Worm (Caenorhabditis elegans) whole organism, L1 larva: ENCODE measurements around the gene acox-1.6.

ENCODE experiments used
- C04F5.9 ChIP-seq: sonication (generic microtip); optimal IDR thresholded peaks from 2 replicates; lab custom pipeline; 2016; ENCODE audit warnings: missing genetic modification characterization, missing compliant biosample characterization
- Y116A8C.19 ChIP-seq: sonication (generic microtip); optimal IDR thresholded peaks from 2 replicates; lab custom pipeline; 2016; ENCODE audit warnings: missing compliant biosample characterization, missing genetic modification characterization, borderline replicate concordance
- alr-1 ChIP-seq: fragments of 200-800 bp; sonication (Bioruptor generic); optimal IDR thresholded peaks from 2 replicates; lab custom pipeline; 2018; ENCODE audit warnings: borderline replicate concordance, mild to moderate bottlenecking, missing genetic modification characterization, missing compliant biosample characterization
- ama-1 ChIP-seq: fragments of 150-350 bp; optimal IDR thresholded peaks from 2 replicates; lab custom pipeline; 2014
- blmp-1 ChIP-seq: fragments of 150-350 bp; optimal IDR thresholded peaks from 2 replicates; lab custom pipeline; 2014; ENCODE audit warnings: missing biosample characterization, missing genetic modification characterization
- ceh-63 ChIP-seq: fragments of 200-800 bp; sonication (Bioruptor generic); optimal IDR thresholded peaks from 2 replicates; lab custom pipeline; 2018; ENCODE audit warnings: mild to moderate bottlenecking, missing genetic modification characterization, missing compliant biosample characterization
- ceh-8 ChIP-seq: fragments of 200-800 bp; sonication (Bioruptor generic); optimal IDR thresholded peaks from 2 replicates; lab custom pipeline; 2018; ENCODE audit warnings: mild to moderate bottlenecking, missing genetic modification characterization, moderate library complexity, missing compliant biosample characterization
- ceh-82 ChIP-seq, 3 experiments: fragments of 150-350 bp in 1 of 3; sonication (generic microtip) in 2 of 3; optimal IDR thresholded peaks; 2 replicates each; lab custom pipeline; 2014 to 2017; ENCODE audit warnings: missing biosample characterization in 3 of 3, missing genetic modification characterization in 3 of 3
- dpl-1 ChIP-seq, 3 experiments: fragments of 150-350 bp in 2 of 3; sonication (generic microtip) in 1 of 3; optimal IDR thresholded peaks; 2 replicates each; lab custom pipeline; 2014 to 2017; ENCODE audit warnings: missing biosample characterization in 3 of 3, missing genetic modification characterization in 3 of 3, missing genetic modification reagents in 3 of 3
- efl-3 ChIP-seq: fragments of 200-800 bp; sonication (Bioruptor generic); optimal IDR thresholded peaks from 2 replicates; lab custom pipeline; 2018; ENCODE audit warnings: mild to moderate bottlenecking, missing genetic modification characterization, missing compliant biosample characterization
- egl-13 ChIP-seq: sonication (generic microtip); optimal IDR thresholded peaks from 2 replicates; lab custom pipeline; 2016; ENCODE audit warnings: missing genotype, missing genetic modification reagents, missing genetic modification characterization, missing compliant biosample characterization
- egl-27 ChIP-seq, 2 experiments: fragments of 150-350 bp in 1 of 2; sonication (generic microtip); optimal IDR thresholded peaks; 3 replicates each; lab custom pipeline; 2017 to 2018; ENCODE audit warnings: missing biosample characterization in 2 of 2, missing genetic modification characterization in 2 of 2, missing genetic modification reagents in 2 of 2
- elt-2 ChIP-seq: sonication (generic microtip); optimal IDR thresholded peaks from 2 replicates; lab custom pipeline; 2016; ENCODE audit warnings: missing genetic modification characterization, mild to moderate bottlenecking, inconsistent platforms, missing compliant biosample characterization, missing genetic modification reagents
- ets-5 ChIP-seq: fragments of 200-800 bp; sonication (Bioruptor generic); IDR thresholded peaks from 2 replicates; pipeline ENCODE4 v1.3.6; 2022; ENCODE audit warnings: missing genetic modification characterization, missing compliant biosample characterization
- fkh-10 ChIP-seq: sonication (generic microtip); optimal IDR thresholded peaks from 2 replicates; lab custom pipeline; 2017; ENCODE audit warnings: missing biosample characterization, missing genetic modification reagents, missing genetic modification characterization
- fos-1 ChIP-seq: fragments of 150-350 bp; optimal IDR thresholded peaks from 2 replicates; lab custom pipeline; 2014; ENCODE audit warnings: missing biosample characterization, missing genetic modification characterization
- grh-1 ChIP-seq: fragments of 200-800 bp; sonication (Bioruptor generic); IDR thresholded peaks from 2 replicates; pipeline ENCODE4 v1.3.6; 2022; ENCODE audit warnings: missing genetic modification reagents, missing genetic modification characterization, missing compliant biosample characterization
- hlh-4 ChIP-seq: sonication (generic microtip); optimal IDR thresholded peaks from 2 replicates; lab custom pipeline; 2016; ENCODE audit warnings: mild to moderate bottlenecking, missing genetic modification characterization, missing compliant biosample characterization
- isw-1 ChIP-seq: fragments of 200-800 bp; sonication (Bioruptor generic); IDR thresholded peaks from 2 replicates; pipeline ENCODE4 v1.3.6; 2022; ENCODE audit warnings: missing genetic modification characterization, missing compliant biosample characterization
- lin-14 ChIP-seq: fragments of 200-800 bp; sonication (Bioruptor generic); optimal IDR thresholded peaks from 2 replicates; lab custom pipeline; 2018; ENCODE audit warnings: mild to moderate bottlenecking, missing genetic modification characterization, moderate library complexity, missing compliant biosample characterization
- lin-15B ChIP-seq: fragments of 150-350 bp; sonication (generic microtip); optimal IDR thresholded peaks from 3 replicates; lab custom pipeline; 2014; ENCODE audit warnings: missing biosample characterization, missing genetic modification characterization
- lin-35 ChIP-seq, 2 experiments: fragments of 150-350 bp; optimal IDR thresholded peaks; 2 replicates each; lab custom pipeline; 2014; ENCODE audit warnings: missing biosample characterization in 2 of 2, missing genetic modification characterization in 2 of 2, missing genetic modification reagents in 2 of 2
- lin-39 ChIP-seq: fragments of 150-350 bp; optimal IDR thresholded peaks from 2 replicates; lab custom pipeline; 2014; ENCODE audit warnings: missing biosample characterization, missing genetic modification reagents, missing genetic modification characterization
- lir-3 ChIP-seq: sonication (generic microtip); optimal IDR thresholded peaks from 2 replicates; lab custom pipeline; 2016; ENCODE audit warnings: mild to moderate bottlenecking, missing genetic modification characterization, moderate library complexity, missing compliant biosample characterization; ENCODE audit not compliant: poor library complexity
- lsy-2 ChIP-seq, 2 experiments: fragments of 150-350 bp; optimal IDR thresholded peaks; 2 replicates each; lab custom pipeline; 2014; ENCODE audit warnings: missing biosample characterization in 2 of 2, missing genetic modification characterization in 2 of 2
- mab-9 ChIP-seq: fragments of 200-800 bp; sonication (Bioruptor generic); IDR thresholded peaks from 2 replicates; pipeline ENCODE4 v1.3.6; 2022; ENCODE audit warnings: missing genetic modification reagents, missing genetic modification characterization, missing compliant biosample characterization
- mdl-1 ChIP-seq, 2 experiments: fragments of 150-350 bp; optimal IDR thresholded peaks; 2 replicates each; lab custom pipeline; 2014 to 2017; ENCODE audit warnings: missing biosample characterization in 2 of 2, missing genetic modification characterization in 2 of 2, inconsistent platforms in 1 of 2
- mep-1 ChIP-seq: fragments of 150-350 bp; optimal IDR thresholded peaks from 2 replicates; lab custom pipeline; 2014; ENCODE audit warnings: missing biosample characterization, missing genetic modification characterization
- nhr-11 ChIP-seq: fragments of 150-350 bp; optimal IDR thresholded peaks from 2 replicates; lab custom pipeline; 2014; ENCODE audit warnings: missing biosample characterization, missing genetic modification characterization
- nhr-12 ChIP-seq: sonication (generic microtip); optimal IDR thresholded peaks from 2 replicates; lab custom pipeline; 2017; ENCODE audit warnings: missing biosample characterization, missing genetic modification characterization
- nhr-20 ChIP-seq: sonication (generic microtip); optimal IDR thresholded peaks from 2 replicates; lab custom pipeline; 2016; ENCODE audit warnings: mild to moderate bottlenecking, missing genetic modification characterization, missing compliant biosample characterization
- nhr-28 ChIP-seq: fragments of 150-350 bp; optimal IDR thresholded peaks from 2 replicates; lab custom pipeline; 2014; ENCODE audit warnings: missing biosample characterization, missing genetic modification characterization
- nhr-76 ChIP-seq: sonication (generic microtip); optimal IDR thresholded peaks from 2 replicates; lab custom pipeline; 2017; ENCODE audit warnings: missing biosample characterization, missing genetic modification characterization
- nhr-77 ChIP-seq: fragments of 150-350 bp; optimal IDR thresholded peaks from 2 replicates; lab custom pipeline; 2014; ENCODE audit warnings: missing biosample characterization, missing genetic modification characterization
- nhr-84 ChIP-seq: sonication (generic microtip); optimal IDR thresholded peaks from 2 replicates; lab custom pipeline; 2017; ENCODE audit warnings: missing biosample characterization, missing genetic modification characterization
- nhr-85 ChIP-seq: sonication (generic microtip); peaks from one replicate; lab custom pipeline; 2016; ENCODE audit warnings: missing genetic modification characterization, inconsistent platforms, missing compliant biosample characterization
- nhr-90 ChIP-seq: sonication (generic microtip); optimal IDR thresholded peaks from 2 replicates; lab custom pipeline; 2016; ENCODE audit warnings: mild to moderate bottlenecking, missing genetic modification characterization, missing compliant biosample characterization; ENCODE audit not compliant: poor library complexity
- pax-3 ChIP-seq: fragments of 200-800 bp; sonication (Bioruptor generic); optimal IDR thresholded peaks from 2 replicates; lab custom pipeline; 2018; ENCODE audit warnings: mild to moderate bottlenecking, missing genetic modification characterization, moderate library complexity, missing compliant biosample characterization
- pqm-1 ChIP-seq: sonication (generic microtip); optimal IDR thresholded peaks from 3 replicates; lab custom pipeline; 2017; ENCODE audit warnings: missing biosample characterization, missing genetic modification characterization
- rnt-1 ChIP-seq: sonication (generic microtip); optimal IDR thresholded peaks from 2 replicates; lab custom pipeline; 2016; ENCODE audit warnings: mild to moderate bottlenecking, missing genetic modification characterization, moderate library complexity, missing compliant biosample characterization
- sup-37 ChIP-seq: fragments of 200-800 bp; sonication (Bioruptor generic); optimal IDR thresholded peaks from 2 replicates; lab custom pipeline; 2018; ENCODE audit warnings: mild to moderate bottlenecking, missing genetic modification characterization, missing compliant biosample characterization
- swsn-7 ChIP-seq: sonication (generic microtip); optimal IDR thresholded peaks from 2 replicates; lab custom pipeline; 2016; ENCODE audit warnings: missing genetic modification characterization, missing compliant biosample characterization
- tbx-2 ChIP-seq: sonication (generic microtip); optimal IDR thresholded peaks from 2 replicates; lab custom pipeline; 2016; ENCODE audit warnings: missing genetic modification characterization, missing compliant biosample characterization
- unc-130 ChIP-seq: fragments of 150-350 bp; optimal IDR thresholded peaks from 2 replicates; lab custom pipeline; 2017; ENCODE audit warnings: missing biosample characterization, missing genetic modification characterization, inconsistent platforms
- unc-30 ChIP-seq: sonication (generic microtip); optimal IDR thresholded peaks from 2 replicates; lab custom pipeline; 2017; ENCODE audit warnings: missing biosample characterization, missing genetic modification characterization
- unc-62 ChIP-seq: fragments of 150-350 bp; optimal IDR thresholded peaks from 2 replicates; lab custom pipeline; 2014; ENCODE audit warnings: missing biosample characterization, missing genetic modification reagents, missing genetic modification characterization
- unc-86 ChIP-seq: sonication (generic microtip); optimal IDR thresholded peaks from 2 replicates; lab custom pipeline; 2016; ENCODE audit warnings: missing genetic modification characterization, missing compliant biosample characterization
- unc-98 ChIP-seq: fragments of 200-800 bp; sonication (Bioruptor generic); IDR thresholded peaks from 2 replicates; pipeline ENCODE4 v1.3.6; 2022; ENCODE audit warnings: missing genetic modification characterization, missing compliant biosample characterization
- xbp-1 ChIP-seq: sonication (generic microtip); optimal IDR thresholded peaks from 2 replicates; lab custom pipeline; 2016; ENCODE audit warnings: missing genetic modification characterization, missing compliant biosample characterization
- zag-1 ChIP-seq: fragments of 150-350 bp; optimal IDR thresholded peaks from 2 replicates; lab custom pipeline; 2014; ENCODE audit warnings: missing biosample characterization, missing genetic modification characterization
- zip-4 ChIP-seq: fragments of 200-800 bp; sonication (Bioruptor generic); optimal IDR thresholded peaks from 2 replicates; lab custom pipeline; 2018; ENCODE audit warnings: mild to moderate bottlenecking, missing genetic modification characterization, moderate library complexity, missing compliant biosample characterization
- ztf-11 ChIP-seq, 2 experiments: sonication (generic microtip); optimal IDR thresholded peaks; 2 replicates each; lab custom pipeline; 2016 to 2017; ENCODE audit warnings: missing genetic modification characterization in 2 of 2, missing biosample characterization in 1 of 2, missing compliant biosample characterization in 1 of 2

The acox-1.6 gene

ce11 chrX:15841086-15841622, 2.8 kb upstream of the acox-1.6 start, which contains the start of gene serp-1.1:
serp-1.1 (plus strand) TSS chrX:15841572.
- TF ChIP-seq sup-37 (GFP tag; lab: Kevin White, UChicago) (peak; percentile 96), lin-39 (tag; lab: Kevin White, UChicago) (peak; percentile 91), ama-1 (peak; percentile 55), hlh-4 (no peak), nhr-76 (tag; lab: Kevin White, UChicago) (peak; percentile 96), nhr-77 (tag; lab: Kevin White, UChicago) (peak; percentile 98), unc-86 (tag; lab: Kevin White, UChicago) (peak; percentile 98), lin-14 (GFP tag; lab: Kevin White, UChicago) (peak; percentile 100), mab-9 (GFP tag; lab: Robert Waterston, UW) (peak; percentile 91), nhr-20 (tag; lab: Kevin White, UChicago) (peak; percentile 100), grh-1 (GFP tag; lab: Robert Waterston, UW) (peak; percentile 98), nhr-12 (tag; lab: Kevin White, UChicago) (peak; percentile 32), xbp-1 (tag; lab: Kevin White, UChicago) (peak; percentile 98), lir-3 (tag; lab: Kevin White, UChicago) (peak; percentile 95), isw-1 (GFP tag; lab: Robert Waterston, UW) (peak; percentile 94), blmp-1 (tag; lab: Kevin White, UChicago) (peak; percentile 96), ztf-11 (tag; optimal IDR thresholded peaks at IDR 0.05; lab: Kevin White, UChicago) (peak in 1 of 2 experiments; percentile 93), zag-1 (peak; percentile 81), lin-35 (GFP tag; optimal IDR thresholded peaks at IDR 0.05; lab: Kevin White, UChicago) (peak; percentile 87 to 93), fkh-10 (GFP tag; lab: Kevin White, UChicago) (peak; percentile 92), rnt-1 (tag; lab: Kevin White, UChicago) (peak; percentile 99), nhr-11 (peak; percentile 77), nhr-28 (tag; lab: Kevin White, UChicago) (no peak), mep-1 (tag; lab: Kevin White, UChicago) (peak; percentile 97), mdl-1 (tag; optimal IDR thresholded peaks at IDR 0.05; lab: Kevin White, UChicago) (peak; percentile 55 to 98), unc-30 (tag; lab: Kevin White, UChicago) (no peak), nhr-90 (tag; lab: Kevin White, UChicago) (peak; percentile 99), nhr-84 (no peak), swsn-7 (tag; lab: Kevin White, UChicago) (peak; percentile 99), C04F5.9 (tag; lab: Kevin White, UChicago) (peak; percentile 85), fos-1 (tag; lab: Kevin White, UChicago) (peak; percentile 93), egl-13 (tag; lab: Kevin White, UChicago) (peak; percentile 97), Y116A8C.19 (tag; lab: Kevin White, UChicago) (no peak), lsy-2 (tag; optimal IDR thresholded peaks at IDR 0.05; lab: Kevin White, UChicago) (peak; percentile 100), ets-5 (GFP tag; lab: Robert Waterston, UW) (no peak), unc-130 (tag; lab: Kevin White, UChicago) (peak; percentile 96), alr-1 (tag; lab: Kevin White, UChicago) (no peak), zip-4 (GFP tag; lab: Kevin White, UChicago) (peak; percentile 91), lin-15B (peak; percentile 93), dpl-1 (GFP tag; optimal IDR thresholded peaks at IDR 0.05; lab: Kevin White, UChicago) (peak; percentile 78 to 82 (median 81)), ceh-63 (no peak), pqm-1 (tag; lab: Kevin White, UChicago) (peak; percentile 81), ceh-8 (GFP tag; lab: Kevin White, UChicago) (peak; percentile 86), unc-62 (GFP tag; lab: Kevin White, UChicago) (peak; percentile 48), nhr-85 (tag; lab: Kevin White, UChicago) (peak; percentile 100), ceh-82 (tag; optimal IDR thresholded peaks at IDR 0.05; lab: Kevin White, UChicago) (peak; percentile 94 to 99 (median 97)), efl-3 (GFP tag; lab: Kevin White, UChicago) (peak; percentile 83), egl-27 (tag; optimal IDR thresholded peaks at IDR 0.05; lab: Kevin White, UChicago) (peak; percentile 95 to 97), elt-2 (tag; lab: Kevin White, UChicago) (peak; percentile 94), unc-98 (GFP tag; lab: Robert Waterston, UW) (peak; percentile 53; the same call in 1 of the 2 replicates), pax-3 (tag; lab: Kevin White, UChicago) (peak; percentile 91), tbx-2 (tag; lab: Kevin White, UChicago) (peak; percentile 99)
